Worm (Caenorhabditis elegans): ENCODE results near the gene qui-1.

qui-1 gene

ce11 chrIV:13512112-13512569 is 49.5 kb upstream of the qui-1 start, which contains the start of gene puf-3 (continued):
- TF ChIP-seq ztf-3 (GFP tag; optimal IDR thresholded peaks at IDR 0.05) (no peak), nfya-2 (GFP tag; IDR thresholded peaks at IDR 0.05) (no peak), pha-4 (tag; optimal IDR thresholded peaks at IDR 0.05) (no peak), sptf-2 (GFP tag; optimal IDR thresholded peaks at IDR 0.05) (no peak), chd-7 (tag; optimal IDR thresholded peaks at IDR 0.05) (no peak), ztf-28 (GFP tag; IDR thresholded peaks at IDR 0.05) (no peak), C17E4.6 (GFP tag; IDR thresholded peaks at IDR 0.05) (no peak), rcor-1 (GFP tag; IDR thresholded peaks at IDR 0.05) (peak; percentile 69), Y53G8AR.9 (GFP tag; conservative IDR thresholded peaks at IDR 0.05) (peak; percentile 84), B0019.2 (GFP tag; conservative IDR thresholded peaks at IDR 0.05) (peak; percentile 81), D2030.7 (GFP tag; IDR thresholded peaks at IDR 0.05) (peak; percentile 94), F49E8.2 (tag; optimal IDR thresholded peaks at IDR 0.05; ENCODE audit: insufficient read depth) (peak; percentile 77), let-607 (tag; optimal IDR thresholded peaks at IDR 0.05) (no peak), hsf-1 (GFP tag; IDR thresholded peaks at IDR 0.05) (peak; percentile 85), hlh-12 (tag; optimal IDR thresholded peaks at IDR 0.05) (no peak), nhr-27 (tag; optimal IDR thresholded peaks at IDR 0.05) (no peak), ekl-4 (GFP tag; IDR thresholded peaks at IDR 0.05) (peak; percentile 86), F33H1.4 (GFP tag; IDR thresholded peaks at IDR 0.05) (peak; percentile 98), lir-1 (GFP tag; conservative IDR thresholded peaks at IDR 0.05) (peak; percentile 18; the same call in 1 of the 2 replicates), athp-1 (tag; optimal IDR thresholded peaks at IDR 0.05) (peak; percentile 20), attf-5 (GFP tag; optimal IDR thresholded peaks at IDR 0.05) (no peak), fkh-3 (tag; optimal IDR thresholded peaks at IDR 0.05) (no peak), F37B4.10 (GFP tag; IDR thresholded peaks at IDR 0.05) (no peak), tlf-1 (GFP tag; optimal IDR thresholded peaks at IDR 0.05) (peak; percentile 89), nhr-90 (tag; optimal IDR thresholded peaks at IDR 0.05) (no peak), ceh-79 (tag; optimal IDR thresholded peaks at IDR 0.05) (no peak), Y67H2A.10 (GFP tag; conservative IDR thresholded peaks at IDR 0.05) (peak; percentile 55; the same call in 1 of the 2 replicates), atf-7 (tag; optimal IDR thresholded peaks at IDR 0.05) (no peak), B0035.1 (tag; optimal IDR thresholded peaks at IDR 0.05) (no peak), repo-1 (tag; optimal IDR thresholded peaks at IDR 0.05) (no peak), ztf-25 (GFP tag; IDR thresholded peaks at IDR 0.05) (no peak), ztf-26 (tag; optimal IDR thresholded peaks at IDR 0.05) (no peak), F57C9.4 (tag; optimal IDR thresholded peaks at IDR 0.05) (no peak), madf-3 (GFP tag; IDR thresholded peaks at IDR 0.05) (peak; percentile 85; the same call in 1 of the 2 replicates), madf-6 (GFP tag; IDR thresholded peaks at IDR 0.05) (peak; percentile 99), mxl-1 (tag; optimal IDR thresholded peaks at IDR 0.05) (no peak)

- TF ChIP-seq ztf-22 (GFP tag; optimal IDR thresholded peaks at IDR 0.05) = no peak
- TF ChIP-seq him-1 (tag; optimal IDR thresholded peaks at IDR 0.05) = peak; percentile 52
- TF ChIP-seq Y56A3A.18 (GFP tag; IDR thresholded peaks at IDR 0.05) = no peak
- peak; percentile 61 for TF ChIP-seq F33H1.4 (GFP tag; IDR thresholded peaks at IDR 0.05)
- TF ChIP-seq lin-54 (GFP tag; optimal IDR thresholded peaks at IDR 0.05) = no peak
- TF ChIP-seq madf-6 (GFP tag; IDR thresholded peaks at IDR 0.05) = peak; percentile 59
- TF ChIP-seq ztf-18 (tag; optimal IDR thresholded peaks at IDR 0.05) = no peak
- TF ChIP-seq hmg-1.2 (GFP tag; IDR thresholded peaks at IDR 0.05) = no peak
- peak; percentile 69; the same call in 1 of the 2 replicates for TF ChIP-seq attf-6 (GFP tag; IDR thresholded peaks at IDR 0.05)
- no peak for TF ChIP-seq athp-1 (tag; optimal IDR thresholded peaks at IDR 0.05)
- peak; percentile 68 for TF ChIP-seq lsl-1 (GFP tag; optimal IDR thresholded peaks at IDR 0.05)
- no peak for TF ChIP-seq snpc-4 (GFP tag; optimal IDR thresholded peaks at IDR 0.05)
- TF ChIP-seq snpc-4 (tag; optimal IDR thresholded peaks at IDR 0.05) = peak in 1 of 4 experiments; percentile 66
These were observed 48.7 kb upstream of the qui-1 start for ce11 chrIV:13513010-13513409.
